Fruit fly (Drosophila melanogaster): ENCODE measurements around the gene Mo25.

Mo25 gene

DNA sequence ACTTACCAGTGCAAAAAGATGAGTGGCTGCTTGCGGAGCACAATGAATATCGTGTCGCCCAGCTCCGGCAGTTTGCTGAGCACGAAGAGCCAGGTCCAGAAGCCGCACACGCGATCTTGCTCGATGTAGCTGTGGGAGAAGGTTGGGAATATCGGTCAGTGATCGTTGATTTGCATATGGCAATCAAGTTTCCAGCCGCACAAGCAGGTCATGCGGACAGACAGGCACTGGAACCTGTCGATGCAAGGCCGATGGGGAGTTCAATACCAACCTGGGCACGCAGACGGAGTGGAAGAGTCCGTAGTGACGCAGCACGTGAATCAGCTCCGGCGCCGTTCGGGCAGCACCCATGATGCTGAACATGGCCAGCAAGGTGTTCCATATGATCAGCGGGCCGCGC is 35.9 kb upstream of the Mo25 start:
- TF ChIP-seq Dif (GFP tag; optimal IDR thresholded peaks at IDR 0.05; ENCODE audit: partially characterized antibody), result peak; percentile 5
- TF ChIP-seq sage (GFP tag; optimal IDR thresholded peaks at IDR 0.05), result no peak
- no peak for TF ChIP-seq CG9705 (GFP tag; optimal IDR thresholded peaks at IDR 0.05)

DNA sequence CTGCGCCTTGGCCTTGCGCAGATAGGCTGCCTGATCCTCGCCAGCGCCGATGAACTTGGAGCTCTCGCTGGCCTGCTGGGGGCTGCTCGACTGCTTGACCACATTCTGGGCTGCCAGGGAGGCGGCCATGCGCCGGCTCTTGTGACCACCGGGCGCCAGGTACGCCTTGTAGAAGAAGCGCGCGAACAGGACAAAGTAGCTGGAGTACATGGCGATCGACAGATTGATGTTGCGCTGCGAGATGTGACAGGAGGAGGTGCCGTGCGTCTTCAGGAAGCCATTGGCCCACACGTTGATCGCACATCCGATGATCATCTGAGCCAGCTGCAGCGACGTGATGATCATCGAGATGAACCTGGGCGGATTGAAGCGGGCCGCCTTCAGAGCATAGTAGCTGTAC is 34.8 kb upstream of the Mo25 start:
- TF ChIP-seq woc (GFP tag; optimal IDR thresholded peaks at IDR 0.05) (no peak), OdsH (GFP tag; optimal IDR thresholded peaks at IDR 0.05) (no peak), HLH106 (tag; optimal IDR thresholded peaks at IDR 0.05) (no peak)

DNA sequence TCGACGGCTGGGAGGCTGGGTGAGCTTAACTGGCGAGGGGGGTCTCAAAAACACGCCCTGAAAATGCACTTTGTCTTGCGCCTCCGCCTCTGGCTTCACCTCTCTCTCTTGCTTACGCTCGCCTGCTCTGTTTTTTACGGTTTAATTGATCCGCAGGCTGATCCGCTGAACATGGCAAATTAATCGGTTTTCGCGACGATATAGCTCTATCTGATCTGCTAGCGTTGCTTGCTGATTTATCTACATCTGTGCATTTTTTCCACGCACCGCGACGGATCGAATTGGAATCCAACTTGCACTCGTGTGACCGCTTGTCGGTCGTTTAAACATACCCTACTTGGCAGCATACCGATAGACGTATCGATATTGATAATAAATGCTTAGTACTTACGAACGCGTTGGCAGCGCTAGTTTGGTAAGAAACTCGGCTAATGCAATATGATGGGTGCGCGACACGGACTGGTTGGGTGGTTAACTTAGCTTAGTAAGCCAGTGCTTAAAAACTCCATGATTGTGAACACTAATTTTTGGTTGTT is 32.4 kb upstream of the Mo25 start, which contains the start of gene Abl:
TSS of gene Abl (minus strand) at position 305 of the 536 bp plus-strand sequence.
- TF ChIP-seq psq (GFP tag; optimal IDR thresholded peaks at IDR 0.05) (peak; percentile 39), Dif (GFP tag; optimal IDR thresholded peaks at IDR 0.05; ENCODE audit: partially characterized antibody) (no peak), rgr (GFP tag; optimal IDR thresholded peaks at IDR 0.05) (peak; percentile 80), foxo (GFP tag; optimal IDR thresholded peaks at IDR 0.05) (peak in 1 of 2 experiments; percentile 78), usp (GFP tag; optimal IDR thresholded peaks at IDR 0.05) (no peak), sage (GFP tag; optimal IDR thresholded peaks at IDR 0.05) (no peak), dl (GFP tag; optimal IDR thresholded peaks at IDR 0.05; ENCODE audit: insufficient read depth in 1 of 2, partially characterized antibody in 2 of 2) (peak in 1 of 2 experiments; percentile 51), Myc (optimal IDR thresholded peaks at IDR 0.05) (peak; percentile 40), ey (GFP tag; optimal IDR thresholded peaks at IDR 0.05) (peak; percentile 53), h (GFP tag; optimal IDR thresholded peaks at IDR 0.05) (peak; percentile 86), Sp1 (GFP tag; optimal IDR thresholded peaks at IDR 0.05) (peak; percentile 60), Abd-B (GFP tag; optimal IDR thresholded peaks at IDR 0.05) (no peak), tai (GFP tag; optimal IDR thresholded peaks at IDR 0.05) (peak; percentile 60), Jra (GFP tag; optimal IDR thresholded peaks at IDR 0.05) (peak; percentile 86), CrebA (GFP tag; optimal IDR thresholded peaks at IDR 0.05; ENCODE audit: borderline replicate concordance) (no peak), jim (GFP tag; optimal IDR thresholded peaks at IDR 0.05) (peak; percentile 18), dmrt93B (GFP tag; optimal IDR thresholded peaks at IDR 0.05) (peak; percentile 24), Mio (GFP tag; optimal IDR thresholded peaks at IDR 0.05) (peak; percentile 30), sv (GFP tag; optimal IDR thresholded peaks at IDR 0.05) (peak; percentile 27), pan (optimal IDR thresholded peaks at IDR 0.05) (no peak), brk (GFP tag; optimal IDR thresholded peaks at IDR 0.05) (peak; percentile 22), Hnf4 (GFP tag; optimal IDR thresholded peaks at IDR 0.05) (peak; percentile 93), CG32264 (GFP tag; optimal IDR thresholded peaks at IDR 0.05) (no peak), woc (GFP tag; optimal IDR thresholded peaks at IDR 0.05) (peak; percentile 28), OdsH (GFP tag; optimal IDR thresholded peaks at IDR 0.05) (peak; percentile 58), HLH106 (tag; optimal IDR thresholded peaks at IDR 0.05) (peak; percentile 46), Hr83 (GFP tag; optimal IDR thresholded peaks at IDR 0.05; ENCODE audit: poor library complexity, severe bottlenecking) (peak; percentile 78), fru (GFP tag; optimal IDR thresholded peaks at IDR 0.05) (peak; percentile 72), N (GFP tag; optimal IDR thresholded peaks at IDR 0.05) (no peak), lola (GFP tag; optimal IDR thresholded peaks at IDR 0.05) (no peak), Hr78 (GFP tag; optimal IDR thresholded peaks at IDR 0.05) (no peak), GATAd (GFP tag; optimal IDR thresholded peaks at IDR 0.05) (no peak), Dfd (GFP tag; optimal IDR thresholded peaks at IDR 0.05) (no peak), br (GFP tag; optimal IDR thresholded peaks at IDR 0.05) (peak; percentile 59), dsf (GFP tag; optimal IDR thresholded peaks at IDR 0.05; ENCODE audit: borderline replicate concordance) (peak; percentile 1), Rel (GFP tag; optimal IDR thresholded peaks at IDR 0.05) (no peak), Rel (tag; optimal IDR thresholded peaks at IDR 0.05) (peak; percentile 51), Vsx2 (GFP tag; optimal IDR thresholded peaks at IDR 0.05; ENCODE audit: partially characterized antibody) (no peak), CG9705 (GFP tag; optimal IDR thresholded peaks at IDR 0.05) (peak; percentile 51)

All from whole organism, wandering third instar larva.